Worm (Caenorhabditis elegans) whole organism, late embryonic: ENCODE data around the gene T01D3.3.

ENCODE experiments used
- C08G9.2 ChIP-seq: sonication (generic microtip); optimal IDR thresholded peaks from 2 replicates; lab custom pipeline; 2016; ENCODE audit warnings: mild to moderate bottlenecking, missing genetic modification characterization, moderate library complexity, missing compliant biosample characterization
- F13H6.1 ChIP-seq: sonication (generic microtip); optimal IDR thresholded peaks from 2 replicates; lab custom pipeline; 2016; ENCODE audit warnings: missing genetic modification characterization, missing compliant biosample characterization
- K02D7.2 ChIP-seq: sonication (generic microtip); optimal IDR thresholded peaks from 2 replicates; lab custom pipeline; 2017; ENCODE audit warnings: mild to moderate bottlenecking, missing genetic modification characterization, missing compliant biosample characterization
- T23F11.4 ChIP-seq: fragments of 200-800 bp; sonication (Bioruptor generic); optimal IDR thresholded peaks from 2 replicates; lab custom pipeline; 2018; ENCODE audit warnings: mild to moderate bottlenecking, missing genetic modification characterization, missing compliant biosample characterization
- Y22D7AL.16 ChIP-seq: sonication (generic microtip); optimal IDR thresholded peaks from 2 replicates; lab custom pipeline; 2016; ENCODE audit warnings: missing genetic modification characterization, missing compliant biosample characterization
- ceh-14 ChIP-seq: sonication (generic microtip); optimal IDR thresholded peaks from 2 replicates; lab custom pipeline; 2016; ENCODE audit warnings: missing genotype, missing genetic modification characterization, missing compliant biosample characterization
- ceh-18 ChIP-seq: sonication (generic microtip); optimal IDR thresholded peaks from 2 replicates; lab custom pipeline; 2016; ENCODE audit warnings: missing genetic modification characterization, missing compliant biosample characterization
- ceh-2 ChIP-seq: sonication (generic microtip); optimal IDR thresholded peaks from 2 replicates; lab custom pipeline; 2016; ENCODE audit warnings: missing genotype, missing genetic modification characterization, missing compliant biosample characterization
- ceh-30 ChIP-seq: fragments of 150-350 bp; optimal IDR thresholded peaks from 2 replicates; lab custom pipeline; 2014; ENCODE audit warnings: missing biosample characterization, missing genetic modification characterization
- ceh-31 ChIP-seq: sonication (generic microtip); optimal IDR thresholded peaks from 2 replicates; lab custom pipeline; 2016; ENCODE audit warnings: missing genetic modification characterization, missing compliant biosample characterization
- ceh-48 ChIP-seq: sonication (generic microtip); optimal IDR thresholded peaks from 2 replicates; lab custom pipeline; 2016; ENCODE audit warnings: missing genetic modification characterization, inconsistent platforms, missing compliant biosample characterization
- ceh-6 ChIP-seq: fragments of 200-800 bp; sonication (Bioruptor generic); optimal IDR thresholded peaks from 2 replicates; lab custom pipeline; 2018; ENCODE audit warnings: mild to moderate bottlenecking, missing genetic modification characterization, missing compliant biosample characterization
- elt-2 ChIP-seq: sonication (generic microtip); optimal IDR thresholded peaks from 2 replicates; lab custom pipeline; 2016; ENCODE audit warnings: missing genetic modification reagents, missing genetic modification characterization, missing compliant biosample characterization
- elt-4 ChIP-seq: sonication (generic microtip); optimal IDR thresholded peaks from 2 replicates; lab custom pipeline; 2016; ENCODE audit warnings: missing genetic modification characterization, missing compliant biosample characterization
- fkh-10 ChIP-seq: fragments of 150-350 bp; optimal IDR thresholded peaks from 2 replicates; lab custom pipeline; 2014; ENCODE audit warnings: missing biosample characterization, missing genetic modification reagents, missing genetic modification characterization
- fkh-6 ChIP-seq: sonication (generic microtip); optimal IDR thresholded peaks from 2 replicates; lab custom pipeline; 2016; ENCODE audit warnings: missing genetic modification characterization, missing compliant biosample characterization
- hlh-30 ChIP-seq: sonication (generic microtip); optimal IDR thresholded peaks from 2 replicates; lab custom pipeline; 2017; ENCODE audit warnings: antibody characterized with exemption, missing genetic modification characterization, missing compliant biosample characterization; ENCODE audit not compliant: insufficient read depth
- hlh-6 ChIP-seq: sonication (generic microtip); optimal IDR thresholded peaks from 2 replicates; lab custom pipeline; 2016; ENCODE audit warnings: missing genotype, missing genetic modification characterization, missing compliant biosample characterization
- mec-3 ChIP-seq: sonication (generic microtip); optimal IDR thresholded peaks from 2 replicates; lab custom pipeline; 2016; ENCODE audit warnings: borderline replicate concordance, missing genetic modification characterization, missing compliant biosample characterization
- nfya-1 ChIP-seq: sonication (generic microtip); optimal IDR thresholded peaks from 2 replicates; lab custom pipeline; 2017; ENCODE audit warnings: missing genetic modification characterization, mild to moderate bottlenecking, missing compliant biosample characterization, antibody characterized with exemption, moderate library complexity
- nhr-11 ChIP-seq: fragments of 150-350 bp; optimal IDR thresholded peaks from 2 replicates; lab custom pipeline; 2014; ENCODE audit warnings: missing biosample characterization, missing genetic modification characterization
- npax-4 ChIP-seq: sonication (generic microtip); optimal IDR thresholded peaks from 2 replicates; lab custom pipeline; 2016; ENCODE audit warnings: missing genetic modification characterization, missing compliant biosample characterization
- odd-2 ChIP-seq: sonication (generic microtip); optimal IDR thresholded peaks from 2 replicates; lab custom pipeline; 2017; ENCODE audit warnings: antibody characterized with exemption, mild to moderate bottlenecking, missing genetic modification characterization, missing compliant biosample characterization
- sdc-2 ChIP-seq: sonication (generic microtip); optimal IDR thresholded peaks from 2 replicates; lab custom pipeline; 2016; ENCODE audit warnings: missing genotype, missing genetic modification characterization, missing compliant biosample characterization
- tbx-2 ChIP-seq: sonication (generic microtip); optimal IDR thresholded peaks from 2 replicates; lab custom pipeline; 2016; ENCODE audit warnings: missing genetic modification characterization, missing compliant biosample characterization
- ttx-3 ChIP-seq: sonication (generic microtip); optimal IDR thresholded peaks from 2 replicates; lab custom pipeline; 2016; ENCODE audit warnings: missing genetic modification reagents, missing genetic modification characterization, missing compliant biosample characterization
- unc-55 ChIP-seq: sonication (generic microtip); optimal IDR thresholded peaks from 2 replicates; lab custom pipeline; 2017; ENCODE audit warnings: missing biosample characterization, missing genetic modification reagents, missing genetic modification characterization
- ztf-16 ChIP-seq: sonication (generic microtip); optimal IDR thresholded peaks from 2 replicates; lab custom pipeline; 2017; ENCODE audit warnings: missing genetic modification characterization, missing compliant biosample characterization

T01D3.3 gene

ce11 chrV:13657291-13657690 is 46.8 kb upstream of the T01D3.3 start:
- peak; percentile 19 for TF ChIP-seq ceh-18 (tag; lab: Kevin White, UChicago)
- TF ChIP-seq hlh-30 (tag; lab: Kevin White, UChicago), result peak; percentile 71
- peak; percentile 57 for TF ChIP-seq elt-2 (tag; lab: Kevin White, UChicago)
- no peak for TF ChIP-seq ceh-48

ce11 chrV:13657841-13658338 is 46.2 kb upstream of the T01D3.3 start:
- TF ChIP-seq unc-55 (GFP tag; lab: Kevin White, UChicago) (peak; percentile 13), ceh-2 (no peak)
- TF ChIP-seq, all 69 proteins: peak for 1

DNA sequence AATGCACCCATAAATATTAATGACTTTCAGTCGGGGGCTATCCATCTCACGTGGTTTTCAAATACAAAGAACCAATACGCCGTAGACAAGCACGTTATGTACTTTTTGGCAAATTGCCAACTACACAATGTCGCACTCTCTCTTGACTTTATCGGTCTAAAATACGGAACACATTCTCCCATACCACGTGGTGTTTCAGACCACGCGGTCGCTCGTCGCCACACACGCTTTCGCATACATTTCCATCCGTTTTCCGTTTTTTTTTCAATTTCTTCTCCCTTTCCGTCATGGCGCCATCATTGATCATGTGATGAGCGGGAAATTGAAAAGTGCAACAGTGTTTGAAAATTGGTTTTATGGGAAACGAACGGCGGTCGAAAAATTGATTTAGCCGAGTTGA is 45.5 kb upstream of the T01D3.3 start:
- TF ChIP-seq mec-3 (tag; lab: Kevin White, UChicago), result no peak
- peak; percentile 87 for TF ChIP-seq hlh-30 (tag; lab: Kevin White, UChicago)
- TF ChIP-seq tbx-2 (tag; lab: Kevin White, UChicago), result no peak
- no peak for TF ChIP-seq ceh-30 (tag; lab: Kevin White, UChicago)
- no peak for TF ChIP-seq ceh-6 (GFP tag; lab: Kevin White, UChicago)
- no peak for TF ChIP-seq T23F11.4 (GFP tag; lab: Kevin White, UChicago)
- no peak for TF ChIP-seq C08G9.2 (tag; lab: Kevin White, UChicago)

DNA sequence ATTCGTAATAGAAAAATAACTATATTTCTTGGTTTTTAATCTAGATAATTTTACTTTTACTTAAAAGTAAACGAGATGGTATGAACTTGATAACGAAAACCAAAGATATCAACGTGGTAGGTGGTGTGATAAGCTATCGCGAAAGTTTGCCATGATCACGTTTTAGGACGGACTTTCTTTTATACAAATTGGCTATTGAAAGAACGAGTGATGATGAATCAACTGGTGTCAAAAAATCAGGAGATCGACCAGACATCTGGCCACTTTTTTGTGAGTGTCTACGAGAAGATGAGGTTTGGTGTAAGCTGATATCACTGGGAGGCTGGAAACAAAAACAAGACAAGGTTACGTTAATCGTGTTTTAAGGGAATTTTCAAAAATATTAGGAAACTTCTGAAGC is 44.9 kb upstream of the T01D3.3 start:
- TF ChIP-seq nfya-1 (no peak), npax-4 (tag; lab: Kevin White, UChicago) (no peak), ceh-31 (tag; lab: Kevin White, UChicago) (no peak), elt-2 (tag; lab: Kevin White, UChicago) (peak; percentile 54), ceh-14 (no peak), ceh-30 (tag; lab: Kevin White, UChicago) (no peak), nhr-11 (no peak)

ce11 chrV:13660115-13660514 is 44.0 kb upstream of the T01D3.3 start:
- no peak for TF ChIP-seq ceh-18 (tag; lab: Kevin White, UChicago)

- no peak for TF ChIP-seq Y22D7AL.16 (tag; lab: Kevin White, UChicago)
- peak; percentile 11 for TF ChIP-seq tbx-2 (tag; lab: Kevin White, UChicago)
These were observed 43.3 kb upstream of the T01D3.3 start, which contains the start of gene letm-1 for ce11 chrV:13660660-13661325. Gene letm-1, plus strand, starts transcription at chrV:13661257.

DNA sequence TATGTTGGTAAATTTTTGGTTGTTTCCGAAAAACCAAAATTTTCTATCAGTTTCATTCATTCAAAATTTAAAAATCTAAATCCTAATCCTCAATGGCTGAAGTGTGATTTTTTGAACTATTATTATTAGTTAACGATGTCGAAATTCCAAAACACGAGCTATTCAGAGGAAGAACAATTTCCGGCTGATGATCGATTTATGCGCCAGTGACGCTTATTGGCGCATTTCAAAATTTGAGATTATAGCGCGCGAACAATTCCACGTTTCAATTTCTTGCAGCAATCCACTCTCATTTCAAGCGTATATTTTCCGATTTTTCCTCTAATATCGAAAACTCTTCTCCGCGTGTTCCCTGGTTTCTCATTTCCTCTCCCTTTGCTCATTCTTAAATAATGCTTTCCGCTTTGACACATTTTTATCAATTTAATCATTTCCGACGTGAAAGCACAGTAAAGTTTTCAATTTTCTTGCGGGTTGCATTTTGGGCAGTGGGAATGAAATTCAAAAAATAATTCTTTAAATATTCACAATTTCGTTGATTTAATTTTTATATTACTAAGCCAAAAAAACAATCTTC is 39.6 kb upstream of the T01D3.3 start:
- TF ChIP-seq ceh-30 (tag; lab: Kevin White, UChicago) (no peak), ztf-16 (tag; lab: Kevin White, UChicago) (no peak), hlh-6 (no peak), fkh-10 (GFP tag; lab: Kevin White, UChicago) (no peak), K02D7.2 (tag; lab: Kevin White, UChicago) (no peak), sdc-2 (no peak), C08G9.2 (tag; lab: Kevin White, UChicago) (no peak), ceh-31 (tag; lab: Kevin White, UChicago) (no peak), ttx-3 (no peak), F13H6.1 (tag; lab: Kevin White, UChicago) (no peak), fkh-6 (tag; lab: Kevin White, UChicago) (no peak), unc-55 (GFP tag; lab: Kevin White, UChicago) (no peak), T23F11.4 (GFP tag; lab: Kevin White, UChicago) (no peak), odd-2 (tag; lab: Kevin White, UChicago) (no peak), npax-4 (tag; lab: Kevin White, UChicago) (no peak), elt-4 (tag; lab: Kevin White, UChicago) (no peak)
